Fruit fly (Drosophila melanogaster) whole organism, embryonic: ENCODE data around the gene Nepl12.

Experiments used
- Asciz ChIP-seq: fragments of 200-800 bp; sonication (Bioruptor generic); optimal IDR thresholded peaks from 2 replicates; lab custom pipeline; 2017; ENCODE audit warnings: missing biosample characterization, mild to moderate bottlenecking, missing genetic modification characterization, missing genetic modification reagents
- CG10147 ChIP-seq: fragments of 200-800 bp; sonication (Bioruptor generic); optimal IDR thresholded peaks from 2 replicates; lab custom pipeline; 2019; ENCODE audit warnings: missing biosample characterization, mild to moderate bottlenecking, missing genetic modification characterization, moderate library complexity
- CG10267 ChIP-seq: fragments of 200-800 bp; sonication (Bioruptor generic); optimal IDR thresholded peaks from 2 replicates; lab custom pipeline; 2018; ENCODE audit warnings: missing biosample characterization, mild to moderate bottlenecking, missing genetic modification characterization, moderate library complexity
- CG11085 ChIP-seq: fragments of 200-800 bp; sonication (Bioruptor generic); IDR thresholded peaks from 2 replicates; pipeline ENCODE4 v1.3.6; 2022; ENCODE audit warnings: missing biosample characterization, missing genetic modification characterization
- CG11723 ChIP-seq: fragments of 200-800 bp; sonication (Bioruptor generic); optimal IDR thresholded peaks from 2 replicates; lab custom pipeline; 2017; ENCODE audit warnings: missing biosample characterization, mild to moderate bottlenecking, missing genetic modification characterization
- CG12071 ChIP-seq: fragments of 200-800 bp; sonication (Bioruptor generic); optimal IDR thresholded peaks from 3 replicates; lab custom pipeline; 2018; ENCODE audit warnings: missing biosample characterization, mild to moderate bottlenecking, missing genetic modification characterization
- CG12659 ChIP-seq: fragments of 200-800 bp; sonication (Bioruptor generic); optimal IDR thresholded peaks from 3 replicates; lab custom pipeline; 2017; ENCODE audit warnings: mild to moderate bottlenecking, missing biosample characterization, missing genetic modification reagents, missing genetic modification characterization
- CG12744 ChIP-seq: fragments of 200-800 bp; sonication (Bioruptor generic); optimal IDR thresholded peaks from 2 replicates; lab custom pipeline; 2016; ENCODE audit warnings: missing biosample characterization, missing genetic modification characterization
- CG12769 ChIP-seq: fragments of 200-800 bp; sonication (Bioruptor generic); optimal IDR thresholded peaks from 2 replicates; lab custom pipeline; 2019; ENCODE audit warnings: missing biosample characterization, mild to moderate bottlenecking, missing genetic modification characterization, moderate library complexity
- CG15269 ChIP-seq: fragments of 200-800 bp; sonication (Bioruptor generic); optimal IDR thresholded peaks from 2 replicates; lab custom pipeline; 2018; ENCODE audit warnings: missing biosample characterization, mild to moderate bottlenecking, missing genetic modification characterization, moderate library complexity
- CG2889 ChIP-seq: fragments of 200-800 bp; sonication (Bioruptor generic); IDR thresholded peaks from 3 replicates; pipeline ENCODE4 v1.3.6; 2022; ENCODE audit warnings: missing biosample characterization, missing genetic modification characterization
- CG30431 ChIP-seq: fragments of 200-800 bp; sonication (Bioruptor generic); optimal IDR thresholded peaks from 2 replicates; lab custom pipeline; 2017; ENCODE audit warnings: missing biosample characterization, missing genetic modification characterization
- CG31224 ChIP-seq: fragments of 200-800 bp; sonication (Bioruptor generic); IDR thresholded peaks from 2 replicates; pipeline ENCODE4 v1.3.6; 2022; ENCODE audit warnings: missing biosample characterization, missing genetic modification characterization
- CG32767 ChIP-seq: fragments of 200-800 bp; sonication (Bioruptor generic); IDR thresholded peaks from 2 replicates; pipeline ENCODE4 v1.3.6; 2022; ENCODE audit warnings: missing biosample characterization, missing genetic modification characterization
- CG4404 ChIP-seq: fragments of 200-800 bp; sonication (Bioruptor generic); IDR thresholded peaks from 2 replicates; pipeline ENCODE4 v1.3.6; 2022; ENCODE audit warnings: missing biosample characterization, missing genetic modification characterization
- CG6683 ChIP-seq: fragments of 200-800 bp; sonication (Bioruptor generic); optimal IDR thresholded peaks from 2 replicates; lab custom pipeline; 2017; ENCODE audit warnings: missing biosample characterization, mild to moderate bottlenecking, missing genetic modification characterization, missing genetic modification reagents
- CG6791 ChIP-seq: fragments of 200-800 bp; sonication (Bioruptor generic); IDR thresholded peaks from 3 replicates; pipeline ENCODE4 v1.3.6; 2022; ENCODE audit warnings: missing biosample characterization, missing genetic modification characterization; ENCODE audit not compliant: partially characterized antibody
- CG8281 ChIP-seq: fragments of 200-800 bp; sonication (Bioruptor generic); optimal IDR thresholded peaks from 2 replicates; lab custom pipeline; 2018; ENCODE audit warnings: missing biosample characterization, mild to moderate bottlenecking, missing genetic modification characterization, moderate library complexity
- CG8290 ChIP-seq, 3 experiments: fragments of 200-800 bp; sonication (Bioruptor generic); optimal IDR thresholded peaks; 2 replicates each; lab custom pipeline; 2016 to 2019; ENCODE audit warnings: missing biosample characterization in 3 of 3, missing genetic modification characterization in 3 of 3, mild to moderate bottlenecking in 2 of 3, moderate library complexity in 1 of 3
- CG8924 ChIP-seq: fragments of 200-800 bp; optimal IDR thresholded peaks from 3 replicates; lab custom pipeline; 2019; ENCODE audit warnings: missing biosample characterization, mild to moderate bottlenecking, missing genetic modification characterization, moderate library complexity
- Dip2 ChIP-seq: fragments of 200-800 bp; sonication (Bioruptor generic); IDR thresholded peaks from 2 replicates; pipeline ENCODE4 v1.3.6; 2022; ENCODE audit warnings: missing biosample characterization, missing genetic modification characterization
- Ets97D ChIP-seq: fragments of 200-800 bp; sonication (Bioruptor generic); optimal IDR thresholded peaks from 3 replicates; lab custom pipeline; 2016; ENCODE audit warnings: missing biosample characterization, missing genetic modification characterization
- Lpt ChIP-seq: fragments of >200 bp; optimal IDR thresholded peaks from 2 replicates; lab custom pipeline; 2018; ENCODE audit warnings: missing biosample characterization, missing genetic modification characterization
- NFAT ChIP-seq: fragments of 200-800 bp; sonication (Bioruptor generic); IDR thresholded peaks from 2 replicates; pipeline ENCODE4 v1.3.6; 2022; ENCODE audit warnings: missing biosample characterization, missing genetic modification characterization
- Nf-YA ChIP-seq: fragments of 200-800 bp; sonication (Bioruptor generic); IDR thresholded peaks from 2 replicates; pipeline ENCODE4 v1.3.6; 2022; ENCODE audit warnings: missing biosample characterization, missing genetic modification characterization
- PHDP ChIP-seq: fragments of 200-800 bp; sonication (Bioruptor generic); optimal IDR thresholded peaks from 3 replicates; lab custom pipeline; 2018; ENCODE audit warnings: missing biosample characterization, mild to moderate bottlenecking, missing genetic modification characterization, moderate library complexity
- Pdp1 ChIP-seq, 2 experiments: fragments of 200-800 bp; sonication (Bioruptor generic); optimal IDR thresholded peaks; 3 replicates each; lab custom pipeline; 2016; ENCODE audit warnings: missing biosample characterization in 2 of 2, missing genetic modification characterization in 2 of 2, mild to moderate bottlenecking in 1 of 2, moderate library complexity in 1 of 2
- Sox102F ChIP-seq: fragments of 200-800 bp; sonication (Bioruptor generic); optimal IDR thresholded peaks from 2 replicates; lab custom pipeline; 2018; ENCODE audit warnings: missing biosample characterization, mild to moderate bottlenecking, missing genetic modification characterization, moderate library complexity
- Ssrp ChIP-seq: fragments of 200-800 bp; sonication (Bioruptor generic); optimal IDR thresholded peaks from 2 replicates; lab custom pipeline; 2018; ENCODE audit warnings: missing biosample characterization, mild to moderate bottlenecking, missing genetic modification characterization, moderate library complexity
- ab ChIP-seq: fragments of 200-800 bp; sonication (Bioruptor generic); optimal IDR thresholded peaks from 2 replicates; lab custom pipeline; 2016; ENCODE audit warnings: missing biosample characterization, missing genetic modification characterization
- az2 ChIP-seq: fragments of 200-800 bp; sonication (Bioruptor generic); optimal IDR thresholded peaks from 3 replicates; lab custom pipeline; 2016; ENCODE audit warnings: missing biosample characterization, missing genetic modification characterization
- chif ChIP-seq, 2 experiments: fragments of 200-800 bp; sonication (Bioruptor generic); optimal IDR thresholded peaks; 3 replicates each; lab custom pipeline; 2016; ENCODE audit warnings: missing biosample characterization in 2 of 2, missing genetic modification characterization in 2 of 2
- danr ChIP-seq: fragments of 200-800 bp; sonication (Bioruptor generic); IDR thresholded peaks from 2 replicates; pipeline ENCODE4 v1.3.6; 2022; ENCODE audit warnings: missing biosample characterization, missing genetic modification characterization
- dpn ChIP-seq, 2 experiments: fragments of 200-800 bp; sonication (Bioruptor generic); optimal IDR thresholded peaks; 3 replicates each; lab custom pipeline; 2016; ENCODE audit warnings: missing biosample characterization in 2 of 2, missing genetic modification characterization in 2 of 2
- ems ChIP-seq: fragments of 200-800 bp; sonication (Bioruptor generic); optimal IDR thresholded peaks from 3 replicates; lab custom pipeline; 2016; ENCODE audit warnings: missing biosample characterization, missing genetic modification characterization
- gcm2 ChIP-seq: fragments of 200-800 bp; sonication (Bioruptor generic); optimal IDR thresholded peaks from 2 replicates; lab custom pipeline; 2016; ENCODE audit warnings: missing biosample characterization, missing genetic modification characterization
- gfzf ChIP-seq: fragments of 200-800 bp; sonication (Bioruptor generic); optimal IDR thresholded peaks from 2 replicates; lab custom pipeline; 2016; ENCODE audit warnings: missing biosample characterization, mild to moderate bottlenecking, missing genetic modification characterization, moderate library complexity
- gsb ChIP-seq: fragments of 200-800 bp; sonication (Bioruptor generic); IDR thresholded peaks from 2 replicates; pipeline ENCODE4 v1.3.6; 2022; ENCODE audit warnings: missing biosample characterization, missing genetic modification characterization
- hbn ChIP-seq: fragments of 200-800 bp; sonication (Bioruptor generic); IDR thresholded peaks from 2 replicates; pipeline ENCODE4 v1.3.6; 2022; ENCODE audit warnings: missing biosample characterization, missing genetic modification characterization; ENCODE audit not compliant: partially characterized antibody
- hth ChIP-seq: fragments of >200 bp; optimal IDR thresholded peaks from 2 replicates; lab custom pipeline; 2017; ENCODE audit warnings: inconsistent platforms
- lab ChIP-seq: fragments of 200-800 bp; sonication (Bioruptor generic); optimal IDR thresholded peaks from 3 replicates; lab custom pipeline; 2017; ENCODE audit warnings: missing biosample characterization, missing genetic modification characterization, mild to moderate bottlenecking, moderate library complexity, missing genetic modification reagents
- lbe ChIP-seq: fragments of 200-800 bp; sonication (Bioruptor generic); optimal IDR thresholded peaks from 2 replicates; lab custom pipeline; 2016; ENCODE audit warnings: missing biosample characterization, mild to moderate bottlenecking, missing genetic modification characterization
- mirr ChIP-seq: fragments of 200-800 bp; sonication (Bioruptor generic); optimal IDR thresholded peaks from 3 replicates; lab custom pipeline; 2018; ENCODE audit warnings: missing biosample characterization, mild to moderate bottlenecking, missing genetic modification characterization
- pfk ChIP-seq: fragments of 200-800 bp; sonication (Bioruptor generic); optimal IDR thresholded peaks from 2 replicates; lab custom pipeline; 2018; ENCODE audit warnings: missing biosample characterization, mild to moderate bottlenecking, missing genetic modification characterization, moderate library complexity
- pnt ChIP-seq: fragments of 200-800 bp; sonication (Bioruptor generic); optimal IDR thresholded peaks from 3 replicates; lab custom pipeline; 2016; ENCODE audit warnings: missing biosample characterization, missing genetic modification characterization
- ranshi ChIP-seq: fragments of 200-800 bp; sonication (Bioruptor generic); IDR thresholded peaks from 2 replicates; pipeline ENCODE4 v1.3.6; 2022; ENCODE audit warnings: missing biosample characterization, missing genetic modification characterization
- sc ChIP-seq, 3 experiments: fragments of >200 bp in 2 of 3; fragments of 200-800 bp in 1 of 3; sonication (Bioruptor generic) in 1 of 3; optimal IDR thresholded peaks; 2 replicates in 2 of 3; 3 replicates in 1 of 3; lab custom pipeline; 2017; ENCODE audit warnings: mild to moderate bottlenecking in 1 of 3, missing biosample characterization in 1 of 3, missing genetic modification characterization in 1 of 3, missing genetic modification reagents in 1 of 3
- sqz ChIP-seq: fragments of 200-800 bp; sonication (Bioruptor generic); optimal IDR thresholded peaks from 3 replicates; lab custom pipeline; 2018; ENCODE audit warnings: missing biosample characterization, mild to moderate bottlenecking, missing genetic modification characterization
- ssp ChIP-seq: fragments of 200-800 bp; sonication (Bioruptor generic); IDR thresholded peaks from 2 replicates; pipeline ENCODE4 v1.3.6; 2022; ENCODE audit warnings: missing biosample characterization, missing genetic modification characterization
- toy ChIP-seq: fragments of 200-800 bp; sonication (Bioruptor generic); IDR thresholded peaks from 2 replicates; pipeline ENCODE4 v1.3.6; 2022; ENCODE audit warnings: missing biosample characterization, missing genetic modification characterization

The Nepl12 gene

DNA sequence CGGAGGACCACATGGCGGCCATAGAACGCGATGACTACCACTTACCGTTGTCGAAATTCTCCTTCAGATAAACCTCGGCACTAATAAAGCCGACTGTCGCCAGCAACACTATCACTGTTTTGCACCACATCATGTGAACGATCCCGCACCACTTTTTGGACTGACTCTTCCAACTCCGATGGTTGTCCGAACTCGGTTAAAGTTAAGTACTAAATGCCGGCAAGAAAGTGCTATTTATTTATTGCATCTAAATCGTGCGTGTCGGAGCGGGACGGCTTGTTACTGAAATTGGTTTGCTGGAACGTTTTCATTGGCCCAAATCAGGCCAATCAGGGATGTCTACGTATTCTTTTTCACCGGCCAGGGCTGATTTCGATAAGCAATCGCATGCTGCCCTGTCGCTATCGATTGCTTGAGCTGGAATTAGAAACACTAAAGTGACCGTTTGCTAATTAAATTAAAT lies 44.7 kb upstream of the Nepl12 start, which contains the start of gene Calr (continued):
- no peak for TF ChIP-seq Nf-YA (GFP tag; lab: Robert Waterston, UW)
- no peak for TF ChIP-seq CG15269 (tag; lab: Kevin White, UChicago)
- TF ChIP-seq mirr (GFP tag; lab: Kevin White, UChicago), result peak; percentile 77
- no peak for TF ChIP-seq Lpt (GFP tag; lab: Kevin White, UChicago)
- no peak for TF ChIP-seq hth (lab: Kevin White, UChicago)
- no peak for TF ChIP-seq CG12071
- peak; percentile 60 for TF ChIP-seq lbe (GFP tag; lab: Kevin White, UChicago)
- TF ChIP-seq ranshi, result no peak
- no peak for TF ChIP-seq sc (optimal IDR thresholded peaks at IDR 0.05; lab: Kevin White, UChicago)
- TF ChIP-seq sc (GFP tag; optimal IDR thresholded peaks at IDR 0.05; lab: Kevin White, UChicago), result no peak
- no peak for TF ChIP-seq CG6683 (GFP tag; lab: Kevin White, UChicago)
- TF ChIP-seq ab (GFP tag; lab: Kevin White, UChicago), result peak; percentile 53
- TF ChIP-seq hbn (GFP tag; lab: Robert Waterston, UW), result no peak
- TF ChIP-seq CG10267 (tag; lab: Kevin White, UChicago), result peak; percentile 91
- peak; percentile 78 for TF ChIP-seq CG8924
- no peak for TF ChIP-seq NFAT
- no peak for TF ChIP-seq CG8281 (tag; lab: Kevin White, UChicago)
- no peak for TF ChIP-seq CG6791 (GFP tag; lab: Robert Waterston, UW)
- peak; percentile 71 for TF ChIP-seq lab (GFP tag; lab: Kevin White, UChicago)
- peak; percentile 0 for TF ChIP-seq ems (GFP tag; lab: Kevin White, UChicago)
- peak; percentile 54 for TF ChIP-seq sqz (GFP tag; lab: Kevin White, UChicago)
- TF ChIP-seq CG10147 (GFP tag; lab: Kevin White, UChicago), result no peak
- TF ChIP-seq Ets97D, result peak; percentile 92
- peak; percentile 64 for TF ChIP-seq pfk
- TF ChIP-seq danr (GFP tag; lab: Robert Waterston, UW), result no peak
- TF ChIP-seq CG4404, result no peak
- TF ChIP-seq Sox102F (GFP tag; lab: Kevin White, UChicago), result no peak
- TF ChIP-seq az2 (GFP tag; lab: Kevin White, UChicago), result no peak
- TF ChIP-seq toy, result no peak
- TF ChIP-seq gfzf (GFP tag; lab: Kevin White, UChicago), result peak; percentile 48
- no peak for TF ChIP-seq ssp (GFP tag; lab: Robert Waterston, UW)
- TF ChIP-seq PHDP (tag; lab: Kevin White, UChicago), result peak; percentile 30
- TF ChIP-seq CG31224 (GFP tag; lab: Robert Waterston, UW), result no peak
- no peak for TF ChIP-seq CG2889 (GFP tag; lab: Robert Waterston, UW)
- no peak for TF ChIP-seq Ssrp (tag; lab: Kevin White, UChicago)
- no peak for TF ChIP-seq CG11723 (GFP tag; lab: Kevin White, UChicago)
- TF ChIP-seq Pdp1 (GFP tag; optimal IDR thresholded peaks at IDR 0.05; lab: Kevin White, UChicago), result no peak
- TF ChIP-seq CG12769 (tag; lab: Kevin White, UChicago), result no peak
- no peak for TF ChIP-seq Dip2 (GFP tag; lab: Robert Waterston, UW)
- peak; percentile 78 for TF ChIP-seq CG12659 (GFP tag; lab: Kevin White, UChicago)
- TF ChIP-seq CG11085 (GFP tag; lab: Robert Waterston, UW), result no peak
- TF ChIP-seq CG8290 (GFP tag; optimal IDR thresholded peaks at IDR 0.05; lab: Kevin White, UChicago), result peak; percentile 13
- TF ChIP-seq CG8290 (tag; optimal IDR thresholded peaks at IDR 0.05; lab: Kevin White, UChicago), result peak in 1 of 2 experiments; percentile 81
- TF ChIP-seq pnt (GFP tag; lab: Kevin White, UChicago), result no peak
- TF ChIP-seq chif (GFP tag; optimal IDR thresholded peaks at IDR 0.05; lab: Kevin White, UChicago), result peak in 1 of 2 experiments; percentile 3
- TF ChIP-seq dpn (GFP tag; optimal IDR thresholded peaks at IDR 0.05; lab: Kevin White, UChicago), result peak; percentile 23 to 25
- TF ChIP-seq CG30431 (GFP tag; lab: Kevin White, UChicago), result no peak
- TF ChIP-seq Asciz (GFP tag; lab: Kevin White, UChicago), result no peak
- TF ChIP-seq gcm2 (GFP tag; lab: Kevin White, UChicago), result peak; percentile 43
- TF ChIP-seq CG12744, result no peak
- no peak for TF ChIP-seq CG32767 (GFP tag; lab: Robert Waterston, UW)
- TF ChIP-seq gsb (GFP tag; lab: Robert Waterston, UW), result no peak
